Fruit fly (Drosophila melanogaster) whole organism, prepupa: Measurements from ENCODE around the gene Usp12-46.

Experiments used
- CG6854 ChIP-seq: fragments of 200-800 bp; sonication (Bioruptor generic); optimal IDR thresholded peaks from 2 replicates; lab custom pipeline; 2017; ENCODE audit warnings: missing biosample characterization, mild to moderate bottlenecking, missing genetic modification characterization
- CG9139 ChIP-seq: fragments of 200-800 bp; sonication (Bioruptor generic); optimal IDR thresholded peaks from 3 replicates; lab custom pipeline; 2017; ENCODE audit warnings: missing biosample characterization, mild to moderate bottlenecking, missing genetic modification characterization
- Sox102F ChIP-seq: fragments of 200-800 bp; sonication (Bioruptor generic); optimal IDR thresholded peaks from 2 replicates; lab custom pipeline; 2016; ENCODE audit warnings: missing biosample characterization, mild to moderate bottlenecking, missing genetic modification characterization
- spab ChIP-seq: fragments of 200-800 bp; sonication (Bioruptor generic); optimal IDR thresholded peaks from 2 replicates; lab custom pipeline; 2017; ENCODE audit warnings: missing biosample characterization, mild to moderate bottlenecking, missing genetic modification characterization, missing genetic modification reagents

dm6 chr3R:22719607-22719949 lies 31.1 kb upstream of the Usp12-46 start:
- TF ChIP-seq Sox102F (GFP tag; lab: Kevin White, UChicago), result no peak
- no peak for TF ChIP-seq CG6854 (GFP tag; lab: Kevin White, UChicago)
- TF ChIP-seq spab (GFP tag; lab: Kevin White, UChicago), result no peak
- no peak for TF ChIP-seq CG9139 (GFP tag; lab: Kevin White, UChicago)
